Fruit fly (Drosophila melanogaster) ovary, adult (tissue): ENCODE data around the gene wapl.
A peak's percentile ranks its signal among the peaks of the same experiment; 100 is the strongest.

ENCODE experiments used
- CG17801 ChIP-seq: fragments of 200-800 bp; optimal IDR thresholded peaks from 2 replicates; lab custom pipeline; 2019; ENCODE audit warnings: missing biosample characterization, mild to moderate bottlenecking, missing genetic modification characterization, moderate library complexity; ENCODE audit not compliant: partially characterized antibody

Gene wapl

DNA sequence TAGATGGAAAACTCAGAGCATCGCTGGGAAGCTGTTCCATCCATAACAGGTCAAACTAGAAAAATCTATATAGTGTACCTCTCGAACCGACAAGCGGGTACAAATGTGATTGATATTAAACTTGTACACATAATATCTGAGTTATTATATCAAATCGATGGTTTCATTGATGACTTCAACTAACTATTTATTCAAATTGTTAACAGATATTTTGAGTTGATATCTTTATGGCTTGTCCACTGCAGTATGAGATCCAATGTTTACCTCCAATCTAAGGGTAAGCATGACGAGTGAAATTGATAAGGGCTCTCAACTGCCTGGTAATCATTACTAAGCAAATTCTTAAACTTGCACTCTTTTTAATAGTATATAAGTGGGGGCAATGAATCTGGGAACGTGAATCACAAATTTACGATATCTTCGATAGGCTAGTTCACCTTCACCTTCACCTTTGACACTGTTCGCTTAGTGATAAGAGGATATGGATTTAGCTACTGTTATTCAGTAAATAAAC, 17.2 kb upstream of the wapl start, which contains the start of gene Cyp4d2:
Gene Cyp4d2 (plus strand): TSS at position 51 of the 514 bp plus-strand sequence.
- no peak for TF ChIP-seq CG17801 (GFP tag; lab: Kevin White, UChicago)

- no peak for TF ChIP-seq CG17801 (GFP tag; lab: Kevin White, UChicago)
These were observed 16.5 kb upstream of the wapl start, which contains the start of gene Cyp4d14 for dm6 chrX:2175265-2175795. Gene Cyp4d14 (minus strand): TSS chrX:2175315.

- TF ChIP-seq CG17801 (GFP tag; lab: Kevin White, UChicago), result peak; percentile 49
These were observed 13.6 kb upstream of the wapl start, which contains the start of gene ND-B14.5A for dm6 chrX:2172420-2172827. Gene ND-B14.5A (plus strand): TSS chrX:2172526.

DNA sequence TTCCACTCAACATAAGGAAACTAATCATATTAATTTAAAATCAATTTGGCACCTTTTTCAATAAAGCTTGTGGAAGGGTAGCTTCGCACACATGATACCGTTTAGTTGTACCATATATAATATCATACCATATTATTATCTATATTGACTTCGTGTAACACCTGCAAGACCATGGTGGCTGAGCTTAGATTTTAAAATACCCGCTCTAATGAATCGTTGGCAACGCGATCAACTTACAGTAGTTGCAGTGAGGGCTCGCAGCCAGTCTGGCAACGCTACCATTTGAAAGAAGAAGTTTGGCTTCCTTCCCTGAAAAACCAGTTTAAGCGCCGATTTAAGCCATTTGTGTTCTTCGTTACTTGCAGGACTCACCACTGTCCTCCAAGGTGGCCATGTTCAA, 11.6 kb upstream of the wapl start:
- TF ChIP-seq CG17801 (GFP tag; lab: Kevin White, UChicago), result no peak

DNA sequence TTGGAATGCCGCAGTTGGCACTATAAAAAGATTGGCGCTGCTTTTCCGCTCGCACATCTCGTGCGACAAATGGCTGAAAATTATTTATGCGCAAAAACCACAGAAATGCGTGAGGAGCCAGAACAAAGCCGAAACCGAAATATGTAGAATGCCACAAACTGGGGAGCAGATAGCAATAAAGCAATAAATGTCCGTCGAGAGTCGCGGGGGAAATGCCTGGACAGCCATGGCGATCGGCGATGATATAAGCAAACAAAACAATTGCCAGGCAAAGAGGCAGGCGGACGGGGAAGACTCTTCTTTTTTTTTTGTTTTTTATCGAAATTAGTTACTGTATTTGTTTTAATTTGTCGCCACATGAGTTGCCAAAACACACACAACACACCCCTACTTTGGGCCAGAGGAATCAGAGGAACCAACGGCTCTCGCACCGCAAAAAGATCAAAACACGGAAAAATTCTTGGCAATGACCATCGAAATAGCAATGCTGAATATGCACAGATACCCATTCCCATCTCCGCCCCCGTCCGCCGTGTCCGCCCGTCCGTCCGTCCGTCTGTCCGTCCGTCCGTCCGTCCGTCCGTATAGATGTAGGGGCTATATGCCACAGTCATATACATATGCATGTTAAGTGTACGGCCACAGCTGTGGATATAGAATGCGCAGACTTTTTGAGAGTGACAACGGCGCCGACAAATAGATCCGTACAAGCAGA, 9.9 kb upstream of the wapl start:
- no peak for TF ChIP-seq CG17801 (GFP tag; lab: Kevin White, UChicago)

- TF ChIP-seq CG17801 (GFP tag; lab: Kevin White, UChicago), result no peak
These were observed 7.3 kb upstream of the wapl start for dm6 chrX:2166129-2166528.

- no peak for TF ChIP-seq CG17801 (GFP tag; lab: Kevin White, UChicago)
These were observed 6.6 kb upstream of the wapl start for dm6 chrX:2165394-2165793.

dm6 chrX:2163358-2163757, 4.6 kb upstream of the wapl start:
- no peak for TF ChIP-seq CG17801 (GFP tag; lab: Kevin White, UChicago)

DNA sequence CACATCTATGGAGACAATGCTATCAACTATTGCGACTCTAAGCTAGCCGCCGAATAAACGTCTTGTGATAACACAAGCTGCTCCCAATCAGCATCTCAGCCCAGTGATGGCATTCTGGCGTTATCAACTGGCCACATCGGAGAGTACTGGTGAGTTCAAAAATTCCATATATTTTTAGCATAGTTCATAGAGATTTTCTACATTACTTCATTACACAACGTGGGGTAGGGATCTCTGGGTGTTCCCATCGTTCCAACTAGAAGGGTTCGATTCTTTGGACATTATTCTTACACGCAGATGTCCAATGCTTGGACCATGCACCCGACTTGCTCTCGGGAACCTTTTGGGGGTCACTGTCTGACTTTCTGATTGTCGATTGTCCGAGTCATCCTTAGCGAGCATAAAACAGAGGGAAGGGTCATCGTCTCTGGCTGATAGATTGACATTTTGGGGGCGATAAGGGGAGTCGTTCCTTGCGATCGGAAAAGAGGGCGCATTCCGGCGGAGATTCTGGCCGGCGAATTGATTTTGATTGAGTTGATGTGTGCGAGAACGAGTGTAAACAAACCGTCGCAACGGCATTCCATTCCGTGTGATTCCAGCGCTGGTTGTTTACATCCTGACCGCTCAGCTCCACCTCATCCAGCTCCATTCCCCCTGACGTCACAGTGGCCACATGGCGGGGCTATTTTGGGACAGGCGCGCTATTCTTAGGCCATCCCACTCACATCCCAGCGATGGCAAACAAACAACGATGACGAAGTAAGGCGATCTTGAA, 3.5 kb upstream of the wapl start, which contains the start of the genes Cyp4d1 and CG3630:
Gene Cyp4d1 (minus strand): TSS at position 51 of the 778 bp plus-strand sequence.
Gene CG3630 (plus strand): TSS at position 67 of the 778 bp plus-strand sequence.
- TF ChIP-seq CG17801 (GFP tag; lab: Kevin White, UChicago), result no peak

- TF ChIP-seq CG17801 (GFP tag; lab: Kevin White, UChicago), result no peak
These were observed 2.2 kb upstream of the wapl start for dm6 chrX:2161020-2161419.

- TF ChIP-seq CG17801 (GFP tag; lab: Kevin White, UChicago), result no peak
These were observed 713 bp downstream of the wapl start for dm6 chrX:2157929-2158610.

DNA sequence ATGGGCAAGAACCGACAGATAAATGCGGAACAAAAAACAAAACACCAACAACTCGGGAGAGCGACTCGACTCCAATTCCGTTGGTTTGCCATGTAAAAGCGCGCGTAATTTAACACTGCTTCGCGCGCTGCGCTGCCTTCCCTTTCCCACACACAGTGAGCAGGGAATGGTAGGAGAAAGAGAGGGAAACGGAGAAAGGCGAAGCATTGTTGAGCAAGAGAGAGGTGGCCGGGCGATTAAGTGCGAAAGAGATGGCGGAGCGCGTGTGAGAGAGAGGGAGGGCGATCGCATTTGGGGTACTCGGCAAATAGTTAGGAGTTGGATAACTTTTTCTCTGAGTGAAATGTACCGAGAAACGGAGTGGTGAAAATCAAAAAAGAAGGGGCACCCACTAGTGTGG, 2.9 kb downstream of the wapl start:
- peak; percentile 38 for TF ChIP-seq CG17801 (GFP tag; lab: Kevin White, UChicago)

dm6 chrX:2149478-2149877, 9.3 kb downstream of the wapl start, which contains the start of gene bcn92:
Gene bcn92 (minus strand): TSS chrX:2149647.
- peak; percentile 41 for TF ChIP-seq CG17801 (GFP tag; lab: Kevin White, UChicago)

dm6 chrX:2148671-2149070, 10.1 kb downstream of the wapl start:
- no peak for TF ChIP-seq CG17801 (GFP tag; lab: Kevin White, UChicago)
